Fruit fly (Drosophila melanogaster): ENCODE measurements around the gene heca.

heca gene

DNA sequence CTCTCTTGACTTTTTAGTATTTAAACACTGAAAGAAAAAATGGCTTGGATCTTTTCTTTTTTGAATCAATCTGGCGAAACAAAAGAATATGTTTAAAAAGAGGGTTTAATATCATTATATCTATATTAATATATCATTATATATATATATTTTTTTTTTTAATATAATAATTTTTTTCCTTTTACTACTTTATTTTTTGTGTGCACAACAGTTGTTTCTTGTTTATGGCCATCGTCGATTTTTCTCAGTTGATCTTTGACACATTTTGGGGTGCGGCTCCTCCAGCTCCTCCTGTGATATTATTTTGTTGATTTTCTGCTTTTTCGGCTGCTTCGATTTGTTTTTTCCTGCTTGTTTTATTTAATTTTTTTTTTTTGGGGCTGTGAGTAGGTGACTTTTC lies 17.3 kb downstream of the heca start:
- no peak for TF ChIP-seq CG12768 (GFP tag; optimal IDR thresholded peaks at IDR 0.05)
- no peak for TF ChIP-seq Clk (GFP tag; optimal IDR thresholded peaks at IDR 0.05)
- TF ChIP-seq kay (GFP tag; ENCODE audit: borderline replicate concordance), result no peak
- TF ChIP-seq cic (GFP tag; optimal IDR thresholded peaks at IDR 0.05), result no peak
- no peak for TF ChIP-seq Crg-1 (GFP tag; optimal IDR thresholded peaks at IDR 0.05)
- no peak for TF ChIP-seq CG5204 (GFP tag; optimal IDR thresholded peaks at IDR 0.05)
- no peak for TF ChIP-seq pad (GFP tag; optimal IDR thresholded peaks at IDR 0.05)
- no peak for TF ChIP-seq CG7101 (tag; optimal IDR thresholded peaks at IDR 0.05)
- no peak for TF ChIP-seq CG11617 (GFP tag; optimal IDR thresholded peaks at IDR 0.05)
- no peak for TF ChIP-seq ovo (GFP tag; optimal IDR thresholded peaks at IDR 0.05)
- no peak for TF ChIP-seq CG14711 (tag; optimal IDR thresholded peaks at IDR 0.05)
- TF ChIP-seq toe (GFP tag; optimal IDR thresholded peaks at IDR 0.05), result no peak
- TF ChIP-seq Hr96 (GFP tag; optimal IDR thresholded peaks at IDR 0.05), result no peak
- no peak for TF ChIP-seq cnc (optimal IDR thresholded peaks at IDR 0.05)
- no peak for TF ChIP-seq tj (GFP tag; optimal IDR thresholded peaks at IDR 0.05)
- TF ChIP-seq CG1620 (GFP tag; optimal IDR thresholded peaks at IDR 0.05), result no peak
- TF ChIP-seq Mnt (GFP tag; optimal IDR thresholded peaks at IDR 0.05), result no peak
- no peak for TF ChIP-seq CG7045 (GFP tag; optimal IDR thresholded peaks at IDR 0.05)
- no peak for TF ChIP-seq bab1 (GFP tag; optimal IDR thresholded peaks at IDR 0.05)

- peak; percentile 81 for TF ChIP-seq CG14711 (tag; optimal IDR thresholded peaks at IDR 0.05)
- no peak for TF ChIP-seq cic (GFP tag; optimal IDR thresholded peaks at IDR 0.05)
- TF ChIP-seq Clk (GFP tag; optimal IDR thresholded peaks at IDR 0.05), result no peak
- peak; percentile 83 for TF ChIP-seq CG7101 (tag; optimal IDR thresholded peaks at IDR 0.05)
- no peak for TF ChIP-seq cnc (optimal IDR thresholded peaks at IDR 0.05)
- TF ChIP-seq Crg-1 (GFP tag; optimal IDR thresholded peaks at IDR 0.05), result peak; percentile 53
- TF ChIP-seq kay (GFP tag; ENCODE audit: borderline replicate concordance), result peak; percentile 17
- TF ChIP-seq pad (GFP tag; optimal IDR thresholded peaks at IDR 0.05), result peak; percentile 18
- TF ChIP-seq ovo (GFP tag; optimal IDR thresholded peaks at IDR 0.05), result no peak
- TF ChIP-seq Mnt (GFP tag; optimal IDR thresholded peaks at IDR 0.05), result peak; percentile 29
- TF ChIP-seq Hr96 (GFP tag; optimal IDR thresholded peaks at IDR 0.05), result no peak
- peak; percentile 90 for TF ChIP-seq bab1 (GFP tag; optimal IDR thresholded peaks at IDR 0.05)
- TF ChIP-seq CG12768 (GFP tag; optimal IDR thresholded peaks at IDR 0.05), result peak; percentile 66
- peak; percentile 61 for TF ChIP-seq CG7045 (GFP tag; optimal IDR thresholded peaks at IDR 0.05)
- TF ChIP-seq CG5204 (GFP tag; optimal IDR thresholded peaks at IDR 0.05), result peak; percentile 43
- peak; percentile 76 for TF ChIP-seq CG33017 (tag; optimal IDR thresholded peaks at IDR 0.05)
- TF ChIP-seq CG11617 (GFP tag; optimal IDR thresholded peaks at IDR 0.05), result peak; percentile 62
- peak; percentile 49 for TF ChIP-seq tj (GFP tag; optimal IDR thresholded peaks at IDR 0.05)
- no peak for TF ChIP-seq toe (GFP tag; optimal IDR thresholded peaks at IDR 0.05)
- TF ChIP-seq CG1620 (GFP tag; optimal IDR thresholded peaks at IDR 0.05), result peak; percentile 34
These were observed 18.3 kb downstream of the heca start for dm6 chr3R:30296035-30296434.

dm6 chr3R:30296840-30297239 lies 19.1 kb downstream of the heca start:
- TF ChIP-seq Mnt (GFP tag; optimal IDR thresholded peaks at IDR 0.05) (no peak), Clk (GFP tag; optimal IDR thresholded peaks at IDR 0.05) (no peak), kay (GFP tag; ENCODE audit: borderline replicate concordance) (peak; percentile 95), cic (GFP tag; optimal IDR thresholded peaks at IDR 0.05) (peak; percentile 7), CG11617 (GFP tag; optimal IDR thresholded peaks at IDR 0.05) (no peak), ovo (GFP tag; optimal IDR thresholded peaks at IDR 0.05) (peak; percentile 39), CG33017 (tag; optimal IDR thresholded peaks at IDR 0.05) (no peak), CG7045 (GFP tag; optimal IDR thresholded peaks at IDR 0.05) (no peak)

DNA sequence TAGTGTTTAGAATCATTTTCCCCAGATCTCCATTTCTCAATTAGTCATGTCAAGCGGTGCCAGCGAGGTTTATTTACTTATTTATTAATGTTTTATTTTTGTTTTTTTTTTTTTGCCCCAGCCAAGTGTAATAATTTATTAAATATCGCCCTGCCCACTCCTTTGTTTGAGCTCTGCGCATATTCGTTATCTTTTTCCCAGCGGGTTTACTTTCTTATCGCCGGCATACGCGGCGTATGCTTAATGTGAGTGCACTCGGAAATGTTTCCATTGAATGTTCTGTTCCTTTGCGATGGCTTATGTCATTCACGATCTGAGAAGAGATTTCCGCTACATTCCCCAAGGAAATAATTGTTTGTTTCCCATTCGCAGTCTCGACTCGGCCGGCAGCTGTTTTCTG lies 19.9 kb downstream of the heca start:
- TF ChIP-seq ovo (GFP tag; optimal IDR thresholded peaks at IDR 0.05) (no peak), kay (GFP tag; ENCODE audit: borderline replicate concordance) (peak; percentile 51)

DNA sequence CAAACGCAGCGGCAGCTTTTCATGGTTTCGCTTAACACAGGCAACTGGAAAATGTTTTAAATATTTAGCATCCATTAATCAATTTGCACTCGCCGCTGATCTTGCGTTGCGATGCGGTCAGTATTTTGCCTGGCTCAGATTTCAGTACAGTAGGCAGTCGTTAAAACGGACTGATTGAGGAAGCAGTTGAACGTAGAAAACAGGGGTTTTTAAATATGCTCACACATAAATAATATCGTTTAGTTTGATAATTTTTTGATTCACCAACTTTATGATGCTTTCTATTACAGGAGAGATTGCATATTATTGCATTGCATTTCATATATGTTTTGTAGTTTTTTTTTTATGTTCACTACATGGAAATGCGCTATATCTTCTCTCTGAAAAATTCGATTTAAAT lies 25.6 kb downstream of the heca start:
- TF ChIP-seq Crg-1 (GFP tag; optimal IDR thresholded peaks at IDR 0.05) (no peak), ovo (GFP tag; optimal IDR thresholded peaks at IDR 0.05) (no peak), CG33017 (tag; optimal IDR thresholded peaks at IDR 0.05) (no peak), toe (GFP tag; optimal IDR thresholded peaks at IDR 0.05) (no peak)

DNA sequence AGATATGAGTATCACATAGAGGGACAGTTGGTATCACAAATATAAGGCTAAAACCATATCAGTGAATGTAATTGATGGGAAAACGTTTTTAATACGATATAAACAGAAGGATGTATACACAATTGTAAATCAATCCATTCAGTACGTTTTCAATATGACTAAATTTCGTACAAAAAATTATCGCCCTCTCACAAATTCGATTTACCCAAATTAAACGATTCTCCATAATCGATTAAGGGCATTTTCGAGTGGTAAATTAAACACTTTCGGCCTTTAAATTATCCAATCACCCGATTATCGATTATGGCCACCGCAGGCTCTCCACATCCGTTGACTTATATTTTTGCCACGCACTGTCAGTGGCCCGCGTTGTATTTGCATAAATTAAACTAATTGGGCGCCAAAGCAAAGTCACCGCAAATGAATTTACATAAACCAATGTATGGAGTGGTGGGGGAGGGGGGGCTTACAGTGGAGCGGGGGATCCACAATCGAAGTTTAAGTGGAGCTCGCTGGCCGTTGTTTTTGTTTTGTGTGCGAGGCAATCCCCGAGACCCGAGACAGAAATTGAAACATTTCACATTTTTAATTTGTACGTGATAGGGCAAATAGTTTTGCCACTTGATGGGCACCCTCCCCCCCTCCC lies 27.3 kb downstream of the heca start:
- TF ChIP-seq pad (GFP tag; optimal IDR thresholded peaks at IDR 0.05), result no peak

dm6 chr3R:30306505-30307134 lies 28.9 kb downstream of the heca start, which contains the start of gene CG34300:
Gene CG34300, minus strand, starts transcription at chr3R:30306640.
- no peak for TF ChIP-seq CG5204 (GFP tag; optimal IDR thresholded peaks at IDR 0.05)
- no peak for TF ChIP-seq Crg-1 (GFP tag; optimal IDR thresholded peaks at IDR 0.05)
- TF ChIP-seq cic (GFP tag; optimal IDR thresholded peaks at IDR 0.05), result no peak
- TF ChIP-seq cnc (optimal IDR thresholded peaks at IDR 0.05), result no peak
- TF ChIP-seq pad (GFP tag; optimal IDR thresholded peaks at IDR 0.05), result no peak
